Worm (Caenorhabditis elegans) whole organism, early embryonic: ENCODE data around the gene Y57E12B.10.

ENCODE experiments used
- B0310.2 ChIP-seq: sonication (generic microtip); optimal IDR thresholded peaks from 2 replicates; lab custom pipeline; 2016; ENCODE audit warnings: mild to moderate bottlenecking, missing genetic modification characterization, missing compliant biosample characterization
- F13C5.2 ChIP-seq: sonication (generic microtip); optimal IDR thresholded peaks from 2 replicates; lab custom pipeline; 2017; ENCODE audit warnings: mild to moderate bottlenecking, missing genetic modification characterization, inconsistent platforms, missing compliant biosample characterization
- aly-1 ChIP-seq: sonication (generic microtip); optimal IDR thresholded peaks from 2 replicates; lab custom pipeline; 2016; ENCODE audit warnings: missing genetic modification characterization, missing compliant biosample characterization
- ama-1 ChIP-seq: fragments of 150-350 bp; optimal IDR thresholded peaks from 2 replicates; lab custom pipeline; 2014
- ceh-13 ChIP-seq: fragments of 200-800 bp; sonication (Bioruptor generic); optimal IDR thresholded peaks from 2 replicates; lab custom pipeline; 2018; ENCODE audit warnings: mild to moderate bottlenecking, missing genetic modification characterization, missing compliant biosample characterization
- ceh-36 ChIP-seq: sonication (generic microtip); optimal IDR thresholded peaks from 2 replicates; lab custom pipeline; 2016; ENCODE audit warnings: missing genetic modification characterization, inconsistent platforms, missing compliant biosample characterization
- ets-7 ChIP-seq: sonication (generic microtip); optimal IDR thresholded peaks from 2 replicates; lab custom pipeline; 2016; ENCODE audit warnings: missing genotype, missing genetic modification characterization, missing compliant biosample characterization
- flt-1 ChIP-seq: fragments of 200-800 bp; sonication (Bioruptor generic); IDR thresholded peaks from 2 replicates; pipeline ENCODE4 v1.3.6; 2022; ENCODE audit warnings: missing genetic modification characterization, missing compliant biosample characterization
- hmbx-1 ChIP-seq: sonication (generic microtip); optimal IDR thresholded peaks from 2 replicates; lab custom pipeline; 2016; ENCODE audit warnings: mild to moderate bottlenecking, missing genetic modification characterization, missing compliant biosample characterization
- hmg-4 ChIP-seq: fragments of 200-800 bp; sonication (Bioruptor generic); optimal IDR thresholded peaks from 2 replicates; lab custom pipeline; 2018; ENCODE audit warnings: mild to moderate bottlenecking, missing genetic modification characterization, missing compliant biosample characterization
- hnd-1 ChIP-seq: sonication (generic microtip); optimal IDR thresholded peaks from 2 replicates; lab custom pipeline; 2016; ENCODE audit warnings: missing genetic modification characterization, missing compliant biosample characterization
- pes-1 ChIP-seq: fragments of 200-800 bp; sonication (Bioruptor generic); IDR thresholded peaks from 2 replicates; pipeline ENCODE4 v1.3.6; 2022; ENCODE audit warnings: missing genetic modification reagents, missing genetic modification characterization, missing compliant biosample characterization
- scrt-1 ChIP-seq: fragments of 200-800 bp; sonication (Bioruptor generic); IDR thresholded peaks from 2 replicates; pipeline ENCODE4 v1.3.6; 2022; ENCODE audit warnings: missing genetic modification characterization, missing compliant biosample characterization
- sea-1 ChIP-seq: fragments of 200-800 bp; sonication (Bioruptor generic); conservative IDR thresholded peaks from 2 replicates; pipeline ENCODE4 v1.3.6; 2022; ENCODE audit warnings: missing genetic modification characterization, missing compliant biosample characterization
- tbx-11 ChIP-seq: fragments of 200-800 bp; sonication (Bioruptor generic); IDR thresholded peaks from 2 replicates; pipeline ENCODE4 v1.3.6; 2022; ENCODE audit warnings: missing genetic modification characterization, missing compliant biosample characterization
- tbx-37 ChIP-seq: fragments of 200-800 bp; sonication (Bioruptor generic); conservative IDR thresholded peaks from 2 replicates; pipeline ENCODE4 v1.3.6; 2022; ENCODE audit warnings: missing genetic modification reagents, missing genetic modification characterization, missing compliant biosample characterization
- tra-4 ChIP-seq: sonication (generic microtip); optimal IDR thresholded peaks from 2 replicates; lab custom pipeline; 2017; ENCODE audit warnings: missing genetic modification characterization, missing compliant biosample characterization

Y57E12B.10 gene

DNA sequence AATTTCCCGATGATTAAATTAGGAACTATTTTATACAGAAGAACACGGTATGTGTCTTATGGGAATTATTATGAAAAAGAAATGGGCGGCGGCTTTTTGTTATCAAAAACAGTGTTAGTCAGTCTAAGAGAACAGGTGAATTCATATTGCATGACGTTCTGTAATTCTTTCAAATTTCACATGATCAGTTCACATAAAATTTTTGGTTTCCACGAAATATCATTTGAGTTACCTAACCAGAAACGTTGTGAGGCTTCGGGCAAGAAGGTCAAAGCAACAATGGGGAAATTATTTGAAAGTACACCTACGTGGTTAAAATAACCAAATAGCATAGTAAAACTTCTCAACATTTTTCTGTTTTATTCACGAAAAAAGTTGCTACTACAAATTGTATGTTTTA, at the start of gene Y57E12B.10:
Y57E12B.10 (minus strand) TSS at position 101 of the 400 bp plus-strand sequence.
- TF ChIP-seq hnd-1 (tag; lab: Kevin White, UChicago): no peak
- no peak for TF ChIP-seq aly-1 (tag; lab: Kevin White, UChicago)
- no peak for TF ChIP-seq tbx-11
- TF ChIP-seq B0310.2 (tag; lab: Kevin White, UChicago): no peak
- TF ChIP-seq hmg-4 (GFP tag; lab: Kevin White, UChicago): no peak
- no peak for TF ChIP-seq ama-1
- TF ChIP-seq ceh-13 (GFP tag; lab: Kevin White, UChicago): no peak
- TF ChIP-seq tra-4 (tag; lab: Kevin White, UChicago): no peak
- TF ChIP-seq F13C5.2: no peak
- TF ChIP-seq tbx-37 (GFP tag; lab: Robert Waterston, UW): no peak
- TF ChIP-seq sea-1 (GFP tag; lab: Robert Waterston, UW): no peak

DNA sequence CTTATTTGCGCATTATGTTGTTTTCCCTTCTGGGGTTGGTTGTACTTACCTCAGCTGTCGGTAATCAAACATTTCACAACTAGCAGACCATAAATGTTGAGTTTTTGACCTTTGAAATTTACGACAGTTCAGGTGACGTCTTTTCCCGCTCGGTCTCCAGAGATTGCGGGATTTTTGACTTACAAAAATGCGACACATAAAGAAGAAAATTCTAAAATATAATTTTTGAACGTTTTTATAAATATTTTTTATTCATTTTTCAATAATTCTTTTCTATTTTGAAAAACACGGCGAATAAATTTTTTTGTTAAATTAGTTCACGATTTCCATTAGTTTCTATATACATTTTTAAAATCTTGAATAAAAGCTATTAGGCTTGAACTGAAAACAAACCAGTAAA, 47.0 kb upstream of the Y57E12B.10 start, which contains the start of gene nhr-161:
nhr-161 (minus strand) TSS at position 101 of the 400 bp plus-strand sequence.
- TF ChIP-seq pes-1: no peak
- TF ChIP-seq B0310.2 (tag; lab: Kevin White, UChicago): no peak
- TF ChIP-seq tbx-37 (GFP tag; lab: Robert Waterston, UW): no peak
- TF ChIP-seq sea-1 (GFP tag; lab: Robert Waterston, UW): no peak
- TF ChIP-seq ama-1: no peak
- no peak for TF ChIP-seq ets-7 (tag; lab: Kevin White, UChicago)
- TF ChIP-seq aly-1 (tag; lab: Kevin White, UChicago): no peak
- no peak for TF ChIP-seq flt-1 (GFP tag; lab: Robert Waterston, UW)
- no peak for TF ChIP-seq tra-4 (tag; lab: Kevin White, UChicago)
- TF ChIP-seq hmg-4 (GFP tag; lab: Kevin White, UChicago): no peak
- TF ChIP-seq tbx-11: no peak

DNA sequence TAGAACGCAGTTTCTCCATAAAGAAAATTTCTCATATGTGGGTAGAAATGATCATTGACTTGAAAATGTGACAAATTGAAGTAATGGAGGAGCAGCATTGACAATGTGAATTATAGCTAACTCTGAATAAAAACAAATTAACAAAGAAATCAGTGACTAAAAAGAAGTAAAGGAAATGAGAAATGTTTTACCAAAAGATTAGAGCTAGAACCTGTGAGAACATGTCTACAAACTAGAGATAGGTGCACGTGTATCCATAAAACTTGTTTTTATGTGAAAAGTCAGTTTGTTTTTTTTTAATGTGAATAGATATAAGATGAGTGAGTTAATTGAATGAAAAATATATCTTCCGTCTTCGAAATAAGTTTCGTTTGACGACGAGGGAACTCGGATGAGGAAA, 43.2 kb upstream of the Y57E12B.10 start, which contains the start of gene sre-12:
sre-12 (minus strand) TSS at position 101 of the 400 bp plus-strand sequence.
- TF ChIP-seq hnd-1 (tag; lab: Kevin White, UChicago) (no peak), aly-1 (tag; lab: Kevin White, UChicago) (no peak), hmg-4 (GFP tag; lab: Kevin White, UChicago) (no peak), ceh-13 (GFP tag; lab: Kevin White, UChicago) (no peak), scrt-1 (GFP tag; lab: Robert Waterston, UW) (no peak), B0310.2 (tag; lab: Kevin White, UChicago) (no peak), F13C5.2 (no peak), pes-1 (no peak), sea-1 (GFP tag; lab: Robert Waterston, UW) (no peak)

DNA sequence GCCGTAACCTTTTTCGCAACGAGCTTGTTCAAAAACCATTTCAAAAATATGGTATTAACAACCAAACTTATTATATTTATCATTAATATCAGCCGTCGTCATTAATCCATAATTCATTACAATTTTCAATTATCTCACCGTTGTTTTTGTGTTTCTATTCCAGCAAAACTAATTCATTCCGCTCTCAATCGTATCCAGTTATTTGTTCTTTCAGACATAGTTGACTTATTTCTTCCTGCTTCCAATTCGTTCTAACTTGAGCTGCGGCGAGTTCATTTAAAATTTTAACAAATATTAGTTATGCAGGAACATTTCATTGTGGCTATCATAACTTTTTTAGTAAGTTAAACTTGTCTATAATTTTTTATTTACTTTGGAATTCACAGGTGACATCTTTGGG, 40.3 kb upstream of the Y57E12B.10 start, which contains the start of gene srx-16:
srx-16 (plus strand) TSS at position 301 of the 400 bp plus-strand sequence.
- TF ChIP-seq flt-1 (GFP tag; lab: Robert Waterston, UW) (no peak), hmg-4 (GFP tag; lab: Kevin White, UChicago) (no peak), F13C5.2 (no peak)

DNA sequence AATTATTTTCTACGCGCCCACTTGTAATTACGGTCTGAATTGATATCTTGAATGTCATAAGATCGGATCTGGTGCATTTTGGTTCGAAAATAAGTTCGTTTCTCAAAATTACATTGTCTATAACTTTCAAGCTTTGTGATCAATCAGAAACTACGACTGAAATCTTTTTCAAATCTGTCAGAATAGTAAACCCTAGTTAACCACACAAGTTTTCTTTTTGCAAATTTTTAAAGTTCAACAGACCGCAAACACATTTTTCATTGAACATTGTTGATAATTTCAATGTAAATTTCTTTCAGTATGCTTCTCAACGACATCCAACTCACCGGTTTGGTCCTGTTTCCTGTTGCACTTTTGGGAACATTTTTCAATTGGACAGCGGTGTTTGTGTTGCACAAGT, 35.8 kb upstream of the Y57E12B.10 start, which contains the start of gene srx-59:
srx-59 (plus strand) TSS at position 301 of the 400 bp plus-strand sequence.
- TF ChIP-seq ceh-13 (GFP tag; lab: Kevin White, UChicago) (no peak), scrt-1 (GFP tag; lab: Robert Waterston, UW) (no peak), B0310.2 (tag; lab: Kevin White, UChicago) (no peak)

DNA sequence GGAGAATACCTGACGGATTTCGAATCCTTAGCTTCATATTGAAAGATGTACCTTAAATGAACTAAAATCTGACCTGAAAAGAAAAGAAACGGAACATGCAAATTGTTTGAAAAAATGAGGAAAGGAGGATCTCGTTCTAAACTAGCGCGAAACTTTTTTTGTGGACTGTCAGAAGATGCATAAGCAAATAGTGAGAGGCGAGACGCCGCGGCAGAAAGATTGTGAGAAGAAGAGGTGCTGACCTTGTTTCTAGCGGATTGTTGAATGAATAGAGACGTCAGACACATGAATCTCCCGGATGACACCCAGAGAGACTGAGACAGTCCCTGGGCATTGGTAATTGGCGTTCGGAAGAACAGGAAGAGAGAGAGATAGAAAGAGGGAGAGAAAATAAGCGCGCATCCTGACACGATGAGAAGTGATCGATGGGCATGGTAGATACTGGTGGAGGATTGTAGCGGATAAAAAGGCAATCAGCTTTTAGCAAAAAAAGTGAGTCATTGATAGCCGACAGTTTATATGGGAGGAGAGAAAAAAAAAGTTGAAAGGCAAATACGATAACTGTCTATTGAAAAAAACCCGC, 34.3 kb upstream of the Y57E12B.10 start, which contains the start of gene ptr-15:
ptr-15 (minus strand) TSS at position 51 of the 583 bp plus-strand sequence.
- TF ChIP-seq flt-1 (GFP tag; lab: Robert Waterston, UW) (no peak), B0310.2 (tag; lab: Kevin White, UChicago) (no peak), ets-7 (tag; lab: Kevin White, UChicago) (no peak), ceh-13 (GFP tag; lab: Kevin White, UChicago) (no peak), ceh-36 (tag; lab: Kevin White, UChicago) (no peak), hmbx-1 (tag; lab: Kevin White, UChicago) (no peak), tbx-11 (no peak)

DNA sequence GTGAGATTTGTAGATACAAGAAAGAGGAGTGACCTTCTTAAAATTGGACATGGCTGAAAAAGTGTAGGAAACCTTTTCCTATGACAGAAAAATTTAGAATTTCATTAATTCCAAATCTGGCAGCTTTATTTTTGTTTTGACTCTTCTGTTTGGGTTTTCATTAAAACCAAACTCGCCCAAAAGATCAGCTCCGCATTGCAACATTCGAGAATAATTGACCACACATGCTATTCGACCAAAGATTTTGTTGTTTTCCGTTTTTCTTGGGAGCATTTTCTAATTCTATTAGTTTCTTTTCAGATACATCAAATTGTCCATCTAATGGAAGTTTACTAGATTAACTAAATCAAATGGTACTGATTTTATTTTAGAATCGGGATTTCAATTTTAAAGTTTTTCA, 20.5 kb upstream of the Y57E12B.10 start, which contains the start of gene mec-1:
mec-1 (plus strand) TSS at position 301 of the 400 bp plus-strand sequence.
- TF ChIP-seq B0310.2 (tag; lab: Kevin White, UChicago) (no peak), F13C5.2 (no peak), flt-1 (GFP tag; lab: Robert Waterston, UW) (no peak), ets-7 (tag; lab: Kevin White, UChicago) (no peak), hnd-1 (tag; lab: Kevin White, UChicago) (no peak), hmbx-1 (tag; lab: Kevin White, UChicago) (no peak), pes-1 (no peak), tbx-11 (no peak), ceh-36 (tag; lab: Kevin White, UChicago) (no peak), scrt-1 (GFP tag; lab: Robert Waterston, UW) (no peak), ama-1 (no peak), tra-4 (tag; lab: Kevin White, UChicago) (no peak), hmg-4 (GFP tag; lab: Kevin White, UChicago) (no peak), ceh-13 (GFP tag; lab: Kevin White, UChicago) (no peak)

DNA sequence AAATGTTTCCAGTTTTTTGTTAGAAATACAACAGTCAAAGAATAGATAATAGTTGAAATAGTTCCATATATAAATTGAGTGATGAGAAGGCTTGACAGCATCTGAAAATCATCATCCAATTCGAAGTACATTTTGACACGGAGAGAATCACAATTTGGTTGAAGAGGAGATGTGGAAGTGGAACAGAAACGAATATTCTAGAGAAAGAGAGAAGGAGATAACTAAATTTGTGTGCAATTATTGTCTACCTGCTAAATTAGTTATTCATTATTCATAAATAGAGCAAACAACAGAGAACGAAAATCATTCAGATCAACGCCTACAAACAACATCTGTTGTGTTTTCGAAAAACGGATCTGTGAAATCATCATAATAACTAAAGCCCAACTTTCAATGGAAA, 18.0 kb upstream of the Y57E12B.10 start, which contains the start of gene srg-31:
srg-31 (minus strand) TSS at position 101 of the 400 bp plus-strand sequence.
- TF ChIP-seq ama-1 (no peak), tbx-11 (no peak), F13C5.2 (no peak), hmg-4 (GFP tag; lab: Kevin White, UChicago) (no peak), hmbx-1 (tag; lab: Kevin White, UChicago) (no peak), B0310.2 (tag; lab: Kevin White, UChicago) (no peak), tra-4 (tag; lab: Kevin White, UChicago) (no peak), tbx-37 (GFP tag; lab: Robert Waterston, UW) (no peak), scrt-1 (GFP tag; lab: Robert Waterston, UW) (no peak), ets-7 (tag; lab: Kevin White, UChicago) (no peak), aly-1 (tag; lab: Kevin White, UChicago) (no peak), pes-1 (no peak), flt-1 (GFP tag; lab: Robert Waterston, UW) (no peak), ceh-13 (GFP tag; lab: Kevin White, UChicago) (no peak), hnd-1 (tag; lab: Kevin White, UChicago) (no peak), sea-1 (GFP tag; lab: Robert Waterston, UW) (no peak), ceh-36 (tag; lab: Kevin White, UChicago) (no peak)
